Worm (Caenorhabditis elegans) whole organism, L2 larva: ENCODE results near the gene jmjd-5.

Experiments used
- C34F6.9 ChIP-seq: fragments of 150-350 bp; optimal IDR thresholded peaks from 2 replicates; lab custom pipeline; 2014; ENCODE audit warnings: missing biosample characterization, missing genetic modification characterization
- F13H6.1 ChIP-seq: sonication (generic microtip); optimal IDR thresholded peaks from 2 replicates; lab custom pipeline; 2016; ENCODE audit warnings: missing genetic modification characterization, missing compliant biosample characterization
- Y55F3AM.14 ChIP-seq: fragments of 200-800 bp; sonication (Bioruptor generic); optimal IDR thresholded peaks from 2 replicates; lab custom pipeline; 2018; ENCODE audit warnings: mild to moderate bottlenecking, missing genetic modification characterization, missing compliant biosample characterization
- ama-1 ChIP-seq: fragments of 150-350 bp; optimal IDR thresholded peaks from 2 replicates; lab custom pipeline; 2018; ENCODE audit warnings: inconsistent platforms
- ceh-16 ChIP-seq: fragments of 150-350 bp; optimal IDR thresholded peaks from 2 replicates; lab custom pipeline; 2014; ENCODE audit warnings: missing biosample characterization, missing genetic modification characterization
- ceh-82 ChIP-seq: fragments of 150-350 bp; optimal IDR thresholded peaks from 2 replicates; lab custom pipeline; 2014; ENCODE audit warnings: missing biosample characterization, missing genetic modification characterization
- crh-2 ChIP-seq: sonication (generic microtip); optimal IDR thresholded peaks from 2 replicates; lab custom pipeline; 2017; ENCODE audit warnings: missing biosample characterization, missing genetic modification characterization
- dmd-4 ChIP-seq: sonication (generic microtip); optimal IDR thresholded peaks from 2 replicates; lab custom pipeline; 2017; ENCODE audit warnings: missing biosample characterization, missing genetic modification characterization
- egl-27 ChIP-seq: sonication (generic microtip); optimal IDR thresholded peaks from 3 replicates; lab custom pipeline; 2017; ENCODE audit warnings: missing biosample characterization, missing genetic modification reagents, missing genetic modification characterization
- elt-1 ChIP-seq: fragments of 150-350 bp; optimal IDR thresholded peaks from 2 replicates; lab custom pipeline; 2014; ENCODE audit warnings: missing biosample characterization, missing genetic modification characterization
- fos-1 ChIP-seq: fragments of 150-350 bp; optimal IDR thresholded peaks from 2 replicates; lab custom pipeline; 2014; ENCODE audit warnings: missing biosample characterization, missing genetic modification characterization
- gmeb-1 ChIP-seq: fragments of 150-350 bp; optimal IDR thresholded peaks from 2 replicates; lab custom pipeline; 2014; ENCODE audit warnings: missing biosample characterization, missing genetic modification characterization
- lin-11 ChIP-seq: fragments of 150-350 bp; sonication (generic microtip); optimal IDR thresholded peaks from 2 replicates; lab custom pipeline; 2014; ENCODE audit warnings: missing biosample characterization, missing genetic modification characterization, inconsistent platforms, mixed read lengths
- lin-39 ChIP-seq: fragments of 150-350 bp; optimal IDR thresholded peaks from 2 replicates; lab custom pipeline; 2014; ENCODE audit warnings: missing biosample characterization, missing genetic modification reagents, missing genetic modification characterization
- lsy-2 ChIP-seq, 2 experiments: fragments of 150-350 bp in 1 of 2; sonication (generic microtip) in 1 of 2; optimal IDR thresholded peaks; 2 replicates each; lab custom pipeline; 2014 to 2017; ENCODE audit warnings: missing biosample characterization in 2 of 2, missing genetic modification characterization in 2 of 2
- mab-5 ChIP-seq: fragments of 150-350 bp; optimal IDR thresholded peaks from 2 replicates; lab custom pipeline; 2014; ENCODE audit warnings: missing biosample characterization, missing genetic modification characterization
- mbf-1 ChIP-seq: sonication (generic microtip); optimal IDR thresholded peaks from 2 replicates; lab custom pipeline; 2017; ENCODE audit warnings: missing biosample characterization, missing genetic modification characterization
- mdl-1 ChIP-seq, 2 experiments: fragments of 150-350 bp in 1 of 2; sonication (generic microtip) in 1 of 2; optimal IDR thresholded peaks; 2 replicates each; lab custom pipeline; 2017; ENCODE audit warnings: missing biosample characterization in 2 of 2, missing genetic modification characterization in 2 of 2
- nhr-10 ChIP-seq: sonication (generic microtip); optimal IDR thresholded peaks from 2 replicates; lab custom pipeline; 2017; ENCODE audit warnings: missing biosample characterization, missing genetic modification characterization
- nhr-129 ChIP-seq: fragments of 150-350 bp; optimal IDR thresholded peaks from 2 replicates; lab custom pipeline; 2014; ENCODE audit warnings: missing biosample characterization, missing genetic modification characterization
- nhr-21 ChIP-seq: fragments of 150-350 bp; optimal IDR thresholded peaks from 2 replicates; lab custom pipeline; 2014; ENCODE audit warnings: missing biosample characterization, missing genetic modification characterization
- nhr-23 ChIP-seq: fragments of 150-350 bp; optimal IDR thresholded peaks from 2 replicates; lab custom pipeline; 2014; ENCODE audit warnings: missing biosample characterization, missing genetic modification reagents, missing genetic modification characterization
- nhr-237 ChIP-seq: fragments of 150-350 bp; optimal IDR thresholded peaks from 2 replicates; lab custom pipeline; 2014; ENCODE audit warnings: missing biosample characterization, missing genetic modification characterization
- nhr-25 ChIP-seq: fragments of 150-350 bp; sonication (generic microtip); optimal IDR thresholded peaks from 3 replicates; lab custom pipeline; 2014; ENCODE audit warnings: missing biosample characterization, missing genetic modification characterization
- nhr-6 ChIP-seq: fragments of 150-350 bp; optimal IDR thresholded peaks from 2 replicates; lab custom pipeline; 2014; ENCODE audit warnings: missing biosample characterization, missing genetic modification characterization
- peb-1 ChIP-seq: fragments of 150-350 bp; optimal IDR thresholded peaks from 2 replicates; lab custom pipeline; 2014; ENCODE audit warnings: missing biosample characterization, missing genetic modification characterization
- sem-4 ChIP-seq: fragments of 150-350 bp; optimal IDR thresholded peaks from 2 replicates; lab custom pipeline; 2014; ENCODE audit warnings: missing biosample characterization, missing genetic modification reagents, missing genetic modification characterization
- skn-1 ChIP-seq: sonication (generic microtip); optimal IDR thresholded peaks from 2 replicates; lab custom pipeline; 2017; ENCODE audit warnings: missing biosample characterization, missing genetic modification characterization
- sma-3 ChIP-seq: sonication (generic microtip); optimal IDR thresholded peaks from 2 replicates; lab custom pipeline; 2016; ENCODE audit warnings: missing genetic modification reagents, missing genetic modification characterization, missing compliant biosample characterization
- sma-9 ChIP-seq, 2 experiments: fragments of 150-350 bp in 1 of 2; sonication (generic microtip) in 1 of 2; optimal IDR thresholded peaks; 2 replicates each; lab custom pipeline; 2014 to 2016; ENCODE audit warnings: missing genetic modification characterization in 2 of 2, mild to moderate bottlenecking in 1 of 2, missing biosample characterization in 1 of 2, missing compliant biosample characterization in 1 of 2, missing genetic modification reagents in 1 of 2, moderate library complexity in 1 of 2
- snpc-4 ChIP-seq: fragments of 150-350 bp; optimal IDR thresholded peaks from 2 replicates; lab custom pipeline; 2014; ENCODE audit warnings: missing biosample characterization, missing genetic modification characterization
- unc-55 ChIP-seq: fragments of 150-350 bp; sonication (generic microtip); optimal IDR thresholded peaks from 3 replicates; lab custom pipeline; 2014; ENCODE audit warnings: missing biosample characterization, missing genetic modification reagents, missing genetic modification characterization
- unc-62 ChIP-seq: fragments of 150-350 bp; optimal IDR thresholded peaks from 2 replicates; lab custom pipeline; 2014; ENCODE audit warnings: missing biosample characterization, missing genetic modification reagents, missing genetic modification characterization
- zag-1 ChIP-seq: fragments of 150-350 bp; optimal IDR thresholded peaks from 2 replicates; lab custom pipeline; 2014; ENCODE audit warnings: missing biosample characterization, missing genetic modification characterization

Gene jmjd-5

DNA sequence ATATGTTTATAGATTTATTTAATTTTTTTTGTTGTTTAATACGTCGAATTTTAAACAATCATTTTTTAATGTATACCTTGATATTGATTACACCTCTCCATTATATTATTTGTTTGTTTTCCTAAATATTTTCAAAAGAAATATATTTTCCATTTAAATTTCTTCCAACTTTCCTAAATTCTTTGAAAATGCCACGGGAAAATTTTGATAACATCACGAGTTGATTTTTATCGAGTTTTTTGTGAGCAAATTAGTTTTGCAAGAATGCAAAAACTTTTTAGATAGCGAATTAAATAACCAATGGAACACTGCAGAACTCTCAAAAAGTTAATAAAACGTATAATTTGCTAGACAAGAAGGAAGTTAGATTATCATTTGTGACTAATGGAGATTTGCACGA lies 30.6 kb downstream of the jmjd-5 start, which contains the start of gene srg-42:
srg-42 (minus strand) TSS at position 101 of the 400 bp plus-strand sequence.
- TF ChIP-seq elt-1 (tag; lab: Kevin White, UChicago) (no peak), crh-2 (tag; lab: Kevin White, UChicago) (no peak), dmd-4 (no peak)

DNA sequence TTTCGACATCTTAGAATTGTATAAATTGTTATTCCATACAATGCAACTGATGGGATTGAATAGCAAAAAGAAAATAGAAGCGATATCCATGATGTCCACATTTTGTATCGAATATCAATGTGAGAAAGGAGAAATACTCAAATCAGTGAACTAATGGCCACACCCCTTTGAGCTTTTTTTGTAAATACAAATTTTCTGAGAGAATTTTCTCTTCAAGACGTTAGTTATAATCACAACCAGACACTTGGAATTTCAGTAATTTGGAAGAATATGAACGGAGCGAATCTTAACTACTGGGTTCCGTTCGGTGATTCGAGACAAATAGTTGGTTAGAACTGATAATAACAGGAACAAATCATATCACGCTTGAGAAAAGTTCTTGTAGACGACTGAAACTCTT lies 34.5 kb downstream of the jmjd-5 start, which contains the start of gene srg-41:
srg-41 (minus strand) TSS at position 101 of the 400 bp plus-strand sequence.
- no peak for TF ChIP-seq C34F6.9 (tag; lab: Kevin White, UChicago)
- no peak for TF ChIP-seq nhr-237
- no peak for TF ChIP-seq unc-55
- TF ChIP-seq sma-3: no peak
- TF ChIP-seq lin-11 (tag; lab: Kevin White, UChicago): no peak
- TF ChIP-seq lin-39 (tag; lab: Kevin White, UChicago): no peak
- no peak for TF ChIP-seq zag-1
- TF ChIP-seq F13H6.1 (tag; lab: Kevin White, UChicago): no peak
- no peak for TF ChIP-seq mab-5
- no peak for TF ChIP-seq crh-2 (tag; lab: Kevin White, UChicago)
- TF ChIP-seq peb-1 (tag; lab: Kevin White, UChicago): no peak
- TF ChIP-seq nhr-23 (tag; lab: Kevin White, UChicago): no peak
- TF ChIP-seq unc-62 (GFP tag; lab: Kevin White, UChicago): no peak
- TF ChIP-seq ceh-16 (tag; lab: Kevin White, UChicago): no peak
- TF ChIP-seq fos-1 (tag; lab: Kevin White, UChicago): no peak
- no peak for TF ChIP-seq nhr-21 (tag; lab: Kevin White, UChicago)
- TF ChIP-seq, all 48 proteins: peak for 0

DNA sequence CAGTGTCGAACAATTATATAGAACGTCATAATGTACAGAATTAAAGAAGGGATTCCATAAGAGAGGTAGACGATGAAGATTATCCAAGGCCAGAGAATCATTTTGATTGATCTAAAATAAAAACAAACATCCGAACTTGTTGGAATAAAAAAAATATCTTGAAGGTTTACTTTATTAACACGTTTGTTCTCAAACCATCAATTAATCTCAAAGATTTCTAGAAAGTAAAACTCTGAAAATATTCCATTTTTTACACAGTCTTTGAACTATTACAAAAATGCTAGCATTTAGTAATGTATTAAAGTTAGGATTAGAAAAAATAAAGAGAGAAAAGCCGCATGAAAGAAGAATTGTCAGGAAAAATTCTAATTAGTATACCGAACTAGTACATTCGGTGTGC lies 37.2 kb downstream of the jmjd-5 start, which contains the start of gene srg-40:
srg-40 (minus strand) TSS at position 101 of the 400 bp plus-strand sequence.
- TF ChIP-seq ama-1: no peak
- TF ChIP-seq lin-39 (tag; lab: Kevin White, UChicago): no peak
- TF ChIP-seq ceh-82: no peak
- no peak for TF ChIP-seq nhr-21 (tag; lab: Kevin White, UChicago)

DNA sequence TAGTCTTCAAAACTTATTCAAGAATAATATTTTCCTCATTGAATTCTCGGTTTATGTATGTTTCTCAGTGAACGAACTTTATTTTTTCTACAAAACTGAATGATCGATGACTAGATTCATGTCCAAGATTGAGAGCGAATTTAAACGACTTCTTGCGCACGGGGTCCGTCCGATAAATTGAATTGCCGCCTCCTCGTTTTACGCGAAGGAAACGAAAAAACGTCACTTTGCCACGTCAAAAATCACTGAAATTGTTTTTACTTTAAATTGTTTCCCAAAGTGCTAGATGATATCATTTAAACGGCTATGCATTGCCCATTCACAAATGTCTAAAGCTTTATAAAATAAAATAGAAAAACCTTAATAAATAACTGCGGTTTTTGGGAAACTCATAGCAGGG lies 40.4 kb downstream of the jmjd-5 start:
- no peak for TF ChIP-seq nhr-25 (tag; lab: Kevin White, UChicago)
- TF ChIP-seq sem-4: peak; percentile 9

DNA sequence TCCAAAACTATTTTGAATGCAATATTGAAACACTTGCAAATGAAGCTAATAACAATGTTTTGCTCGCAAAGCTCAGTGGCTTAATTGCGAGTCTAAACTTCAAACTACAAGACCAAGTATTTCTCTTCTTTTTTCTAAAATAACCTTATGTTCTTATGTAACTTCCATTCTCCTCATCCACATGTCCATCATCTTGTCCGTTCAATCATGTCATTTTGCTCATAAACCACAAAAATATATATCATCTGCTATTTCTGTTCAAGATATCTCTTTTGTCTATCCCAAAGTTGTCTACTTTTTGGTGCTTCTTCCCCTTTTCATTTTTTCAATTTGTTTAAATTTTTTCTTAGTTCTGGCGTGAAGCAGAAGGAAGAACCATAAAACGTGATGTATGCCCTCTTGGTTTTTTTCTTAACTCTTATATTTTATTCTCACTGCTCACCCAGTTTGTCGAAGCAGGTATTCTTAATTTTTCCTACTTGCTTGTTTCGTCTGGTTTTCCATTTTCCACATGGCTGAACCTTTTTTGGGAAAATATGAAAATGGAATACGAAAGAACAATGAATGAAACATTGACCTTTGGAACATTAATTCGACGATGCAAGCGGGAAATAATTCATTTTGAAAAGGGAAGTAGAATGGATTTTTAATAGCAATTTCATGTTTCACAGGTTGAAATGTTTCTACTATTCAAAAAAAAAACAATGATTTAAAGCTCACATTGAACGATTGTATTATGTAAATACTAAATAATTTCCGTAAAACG lies 43.5 kb downstream of the jmjd-5 start:
- TF ChIP-seq nhr-6 (tag; lab: Kevin White, UChicago) (no peak), gmeb-1 (no peak)

DNA sequence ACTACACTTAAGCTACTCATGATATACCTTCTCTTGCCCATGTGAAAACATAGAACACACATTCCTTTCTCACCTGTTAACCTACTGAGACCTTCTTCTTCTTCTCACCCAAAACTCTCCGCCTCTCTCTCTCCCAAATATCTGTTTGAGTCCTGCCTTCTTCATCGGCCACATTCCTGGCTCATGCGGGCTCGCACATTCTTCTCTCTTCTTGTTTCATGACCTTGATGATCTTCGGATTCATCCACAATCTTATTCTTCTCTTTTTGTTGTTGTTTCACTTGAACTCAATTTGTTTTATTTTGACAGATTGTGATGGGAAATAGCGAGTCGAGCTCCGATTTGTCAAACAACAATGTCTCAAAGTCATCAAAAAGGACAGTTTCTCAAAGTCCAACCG lies 44.6 kb downstream of the jmjd-5 start, which contains the start of gene T19C4.5:
T19C4.5 (plus strand) TSS at position 308 of the 400 bp plus-strand sequence.
- TF ChIP-seq F13H6.1 (tag; lab: Kevin White, UChicago) (peak; percentile 6), nhr-6 (tag; lab: Kevin White, UChicago) (no peak), nhr-129 (tag; lab: Kevin White, UChicago) (peak; percentile 16), C34F6.9 (tag; lab: Kevin White, UChicago) (peak; percentile 16)
- TF ChIP-seq, all 48 proteins: peak for 3

DNA sequence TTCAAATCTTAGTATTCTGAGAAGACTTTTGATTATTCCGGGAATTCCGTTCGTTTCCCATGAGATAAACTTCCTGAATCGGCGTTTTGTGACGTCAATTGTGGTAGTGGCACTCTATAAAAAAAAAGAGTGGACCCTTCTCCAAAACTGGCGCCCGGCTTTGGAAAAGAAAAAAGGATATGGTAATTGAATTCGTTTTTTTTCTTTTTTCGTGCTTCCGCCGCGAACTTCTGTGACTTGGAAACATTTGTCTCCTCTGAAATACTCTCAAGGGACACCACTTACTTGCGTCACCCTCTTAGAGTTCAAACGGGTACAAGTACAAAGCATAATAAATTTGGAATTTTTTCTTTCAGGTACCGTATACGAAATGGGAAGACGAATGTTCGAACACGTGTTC lies 45.4 kb downstream of the jmjd-5 start:
- TF ChIP-seq sma-9 (GFP tag; optimal IDR thresholded peaks at IDR 0.05; lab: Kevin White, UChicago) (peak; percentile 36), sma-9 (tag; optimal IDR thresholded peaks at IDR 0.05; lab: Kevin White, UChicago) (no peak), F13H6.1 (tag; lab: Kevin White, UChicago) (peak; percentile 2), nhr-25 (tag; lab: Kevin White, UChicago) (no peak)

DNA sequence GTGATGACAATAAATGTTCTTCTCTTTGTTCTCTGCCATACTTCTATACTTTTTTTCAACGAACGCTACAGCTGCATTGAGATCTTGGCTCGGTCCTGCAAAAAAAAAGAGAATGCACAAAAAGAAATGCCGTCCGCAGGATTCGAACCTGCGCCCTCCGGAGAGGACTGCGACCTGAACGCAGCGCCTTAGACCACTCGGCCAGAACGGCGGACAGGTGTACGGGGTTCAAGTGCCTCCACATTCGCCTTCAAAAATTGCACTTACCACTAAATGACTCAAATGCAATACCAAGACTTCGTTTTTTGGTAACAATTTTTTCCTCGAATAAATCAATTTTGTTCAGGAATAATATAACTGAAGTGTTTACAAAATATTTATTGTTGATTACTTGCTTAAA lies 47.4 kb downstream of the jmjd-5 start:
- no peak for TF ChIP-seq nhr-10 (tag; lab: Kevin White, UChicago)
- no peak for TF ChIP-seq skn-1 (tag; lab: Kevin White, UChicago)
- peak; percentile 8 for TF ChIP-seq crh-2 (tag; lab: Kevin White, UChicago)
- no peak for TF ChIP-seq egl-27 (tag; lab: Kevin White, UChicago)
- no peak for TF ChIP-seq lin-39 (tag; lab: Kevin White, UChicago)
- TF ChIP-seq sma-3: no peak
- TF ChIP-seq sma-9 (GFP tag; optimal IDR thresholded peaks at IDR 0.05; lab: Kevin White, UChicago): peak; percentile 52
- no peak for TF ChIP-seq sma-9 (tag; optimal IDR thresholded peaks at IDR 0.05; lab: Kevin White, UChicago)
- no peak for TF ChIP-seq nhr-23 (tag; lab: Kevin White, UChicago)
- no peak for TF ChIP-seq lin-11 (tag; lab: Kevin White, UChicago)
- TF ChIP-seq nhr-129 (tag; lab: Kevin White, UChicago): peak; percentile 26
- TF ChIP-seq snpc-4 (tag; lab: Kevin White, UChicago): peak; percentile 95
- peak; percentile 47 for TF ChIP-seq Y55F3AM.14 (GFP tag; lab: Kevin White, UChicago)
- TF ChIP-seq peb-1 (tag; lab: Kevin White, UChicago): no peak
- no peak for TF ChIP-seq mbf-1 (tag; lab: Kevin White, UChicago)
- TF ChIP-seq unc-62 (GFP tag; lab: Kevin White, UChicago): no peak
- TF ChIP-seq ceh-16 (tag; lab: Kevin White, UChicago): no peak
- TF ChIP-seq gmeb-1: no peak
- no peak for TF ChIP-seq mab-5
- TF ChIP-seq nhr-6 (tag; lab: Kevin White, UChicago): no peak
- peak in 1 of 2 experiments; percentile 25 for TF ChIP-seq lsy-2 (tag; optimal IDR thresholded peaks at IDR 0.05; lab: Kevin White, UChicago)
- TF ChIP-seq sem-4: no peak
- no peak for TF ChIP-seq mdl-1 (tag; optimal IDR thresholded peaks at IDR 0.05; lab: Kevin White, UChicago)
